Worm (Caenorhabditis elegans) whole organism, L4 larva: ENCODE measurements around the gene irg-5.
A peak's percentile ranks its signal among the peaks of the same experiment; 100 is the strongest.

Source experiments
- F49E8.2 ChIP-seq: sonication (generic microtip); optimal IDR thresholded peaks from 2 replicates; lab custom pipeline; 2016; ENCODE audit warnings: missing compliant biosample characterization, mild to moderate bottlenecking, missing genetic modification characterization, borderline replicate concordance
- T20F7.1 ChIP-seq: fragments of 200-800 bp; sonication (Bioruptor generic); optimal IDR thresholded peaks from 2 replicates; lab custom pipeline; 2018; ENCODE audit warnings: mild to moderate bottlenecking, missing genetic modification characterization, missing compliant biosample characterization
- T26A8.4 ChIP-seq: fragments of 200-800 bp; sonication (Bioruptor generic); IDR thresholded peaks from 2 replicates; pipeline ENCODE4 v1.3.6; 2022; ENCODE audit warnings: missing genetic modification characterization, missing compliant biosample characterization
- ZK546.5 ChIP-seq, 2 experiments: sonication (generic microtip); optimal IDR thresholded peaks; 2 replicates each; lab custom pipeline; 2017; ENCODE audit warnings: missing biosample characterization in 2 of 2, missing genetic modification characterization in 2 of 2
- aly-2 ChIP-seq: sonication (generic microtip); optimal IDR thresholded peaks from 2 replicates; lab custom pipeline; 2018; ENCODE audit warnings: missing biosample characterization, missing genetic modification characterization
- ceh-82 ChIP-seq: sonication (generic microtip); optimal IDR thresholded peaks from 2 replicates; lab custom pipeline; 2017; ENCODE audit warnings: missing biosample characterization, missing genetic modification characterization
- ces-1 ChIP-seq: fragments of 150-350 bp; sonication (generic microtip); optimal IDR thresholded peaks from 4 replicates; lab custom pipeline; 2014; ENCODE audit warnings: missing biosample characterization, missing genetic modification reagents, missing genetic modification characterization
- cey-2 ChIP-seq: sonication (generic microtip); optimal IDR thresholded peaks from 3 replicates; lab custom pipeline; 2017; ENCODE audit warnings: missing genetic modification characterization, mild to moderate bottlenecking, missing compliant biosample characterization, antibody characterized with exemption, borderline replicate concordance; ENCODE audit not compliant: insufficient read depth
- daf-16 ChIP-seq, 3 experiments: sonication (generic microtip); optimal IDR thresholded peaks; 2 replicates each; lab custom pipeline; 2016 to 2017; ENCODE audit warnings: missing genetic modification characterization in 3 of 3, missing genetic modification reagents in 3 of 3, mild to moderate bottlenecking in 2 of 3, missing compliant biosample characterization in 2 of 3, missing biosample characterization in 1 of 3, moderate library complexity in 1 of 3
- dmd-6 ChIP-seq: fragments of 200-800 bp; sonication (Bioruptor generic); IDR thresholded peaks from 2 replicates; pipeline ENCODE4 v1.3.6; 2022; ENCODE audit warnings: missing genetic modification reagents, missing genetic modification characterization, missing compliant biosample characterization
- dmd-9 ChIP-seq: fragments of 200-800 bp; sonication (Bioruptor generic); IDR thresholded peaks from 2 replicates; pipeline ENCODE4 v1.3.6; 2022; ENCODE audit warnings: missing genetic modification reagents, missing genetic modification characterization, missing compliant biosample characterization
- dpl-1 ChIP-seq: fragments of 150-350 bp; optimal IDR thresholded peaks from 2 replicates; lab custom pipeline; 2014; ENCODE audit warnings: missing biosample characterization, missing genetic modification reagents, missing genetic modification characterization
- dve-1 ChIP-seq: sonication (generic microtip); optimal IDR thresholded peaks from 2 replicates; lab custom pipeline; 2017; ENCODE audit warnings: antibody characterized with exemption, mild to moderate bottlenecking, missing genetic modification characterization, missing compliant biosample characterization; ENCODE audit not compliant: insufficient read depth
- fkh-10 ChIP-seq: fragments of 150-350 bp; optimal IDR thresholded peaks from 2 replicates; lab custom pipeline; 2014; ENCODE audit warnings: missing biosample characterization, missing genetic modification reagents, missing genetic modification characterization
- hlh-11 ChIP-seq: fragments of 200-800 bp; sonication (Bioruptor generic); optimal IDR thresholded peaks from 2 replicates; lab custom pipeline; 2018; ENCODE audit warnings: mild to moderate bottlenecking, missing genetic modification characterization, missing compliant biosample characterization
- hlh-30 ChIP-seq: sonication (generic microtip); optimal IDR thresholded peaks from 2 replicates; lab custom pipeline; 2017; ENCODE audit warnings: antibody characterized with exemption, mild to moderate bottlenecking, missing genetic modification characterization, missing compliant biosample characterization; ENCODE audit not compliant: insufficient read depth
- hmg-1.1 ChIP-seq: fragments of 200-800 bp; sonication (Bioruptor generic); IDR thresholded peaks from 2 replicates; pipeline ENCODE4 v1.3.6; 2022; ENCODE audit warnings: missing genetic modification reagents, missing genetic modification characterization, missing compliant biosample characterization
- lsy-2 ChIP-seq, 2 experiments: fragments of 150-350 bp in 1 of 2; sonication (generic microtip) in 1 of 2; optimal IDR thresholded peaks; 2 replicates each; lab custom pipeline; 2014 to 2017; ENCODE audit warnings: missing biosample characterization in 2 of 2, missing genetic modification characterization in 2 of 2
- mep-1 ChIP-seq: fragments of 150-350 bp; sonication (generic microtip); optimal IDR thresholded peaks from 3 replicates; lab custom pipeline; 2014; ENCODE audit warnings: missing biosample characterization, missing genetic modification characterization
- mes-2 ChIP-seq: sonication (generic microtip); optimal IDR thresholded peaks from 2 replicates; lab custom pipeline; 2016; ENCODE audit warnings: missing genotype, mild to moderate bottlenecking, missing genetic modification characterization, missing compliant biosample characterization; ENCODE audit not compliant: poor library complexity, severe bottlenecking
- nhr-28 ChIP-seq: fragments of 150-350 bp; optimal IDR thresholded peaks from 2 replicates; lab custom pipeline; 2014; ENCODE audit warnings: missing biosample characterization, missing genetic modification characterization
- nhr-6 ChIP-seq: fragments of 150-350 bp; optimal IDR thresholded peaks from 2 replicates; lab custom pipeline; 2014; ENCODE audit warnings: missing biosample characterization, missing genetic modification characterization
- nhr-77 ChIP-seq: fragments of 150-350 bp; optimal IDR thresholded peaks from 2 replicates; lab custom pipeline; 2014; ENCODE audit warnings: missing biosample characterization, missing genetic modification characterization
- php-3 ChIP-seq: fragments of 200-800 bp; sonication (Bioruptor generic); IDR thresholded peaks from 2 replicates; pipeline ENCODE4 v1.3.6; 2022; ENCODE audit warnings: missing genetic modification reagents, missing genetic modification characterization, missing compliant biosample characterization
- pqm-1 ChIP-seq: sonication (generic microtip); optimal IDR thresholded peaks from 2 replicates; lab custom pipeline; 2017; ENCODE audit warnings: missing biosample characterization, missing genetic modification characterization
- rbr-2 ChIP-seq: sonication (generic microtip); optimal IDR thresholded peaks from 2 replicates; lab custom pipeline; 2016; ENCODE audit warnings: missing genotype, missing genetic modification characterization, missing compliant biosample characterization
- saeg-2 ChIP-seq: fragments of 200-800 bp; sonication (Bioruptor generic); IDR thresholded peaks from 2 replicates; pipeline ENCODE4 v1.3.6; 2022; ENCODE audit warnings: missing genetic modification reagents, missing genetic modification characterization, missing compliant biosample characterization
- skn-1 ChIP-seq: fragments of 150-350 bp; optimal IDR thresholded peaks from 2 replicates; lab custom pipeline; 2014; ENCODE audit warnings: missing biosample characterization, missing genetic modification characterization
- spr-3 ChIP-seq: fragments of 200-800 bp; sonication (Bioruptor generic); optimal IDR thresholded peaks from 2 replicates; lab custom pipeline; 2018; ENCODE audit warnings: mild to moderate bottlenecking, missing genetic modification characterization, missing compliant biosample characterization
- zfp-3 ChIP-seq: fragments of 200-800 bp; sonication (Bioruptor generic); conservative IDR thresholded peaks from 2 replicates; pipeline ENCODE4 v1.3.6; 2022; ENCODE audit warnings: missing genetic modification reagents, missing genetic modification characterization, missing compliant biosample characterization
- zip-11 ChIP-seq: fragments of 200-800 bp; sonication (Bioruptor generic); IDR thresholded peaks from 2 replicates; pipeline ENCODE4 v1.3.6; 2022; ENCODE audit warnings: missing genetic modification characterization, missing compliant biosample characterization

The irg-5 gene

DNA sequence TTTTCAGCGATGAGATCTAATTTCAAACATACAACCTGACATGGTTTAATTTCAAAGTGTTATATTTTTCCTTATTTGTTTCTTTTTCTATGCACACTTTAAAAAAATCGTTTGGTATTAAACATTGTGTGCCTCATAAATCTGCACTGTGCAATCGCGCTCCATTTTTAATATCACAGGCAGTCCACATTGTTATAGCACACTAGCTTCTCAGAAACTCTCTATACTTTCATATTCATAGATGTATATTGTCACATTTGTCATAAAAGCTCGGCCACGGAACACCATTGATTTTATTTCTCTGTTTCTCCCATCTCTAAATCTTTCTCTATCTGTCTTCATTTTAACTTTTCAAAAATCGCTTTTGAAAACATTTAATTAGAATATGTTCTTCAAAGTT is 19.1 kb upstream of the irg-5 start:
- TF ChIP-seq hlh-30 (peak; percentile 35), fkh-10 (GFP tag; lab: Kevin White, UChicago) (peak; percentile 8), spr-3 (GFP tag; lab: Kevin White, UChicago) (no peak), mes-2 (tag; lab: Kevin White, UChicago) (peak; percentile 67), lsy-2 (tag; optimal IDR thresholded peaks at IDR 0.05; lab: Kevin White, UChicago) (peak in 1 of 2 experiments; percentile 69), T26A8.4 (no peak), rbr-2 (tag; lab: Kevin White, UChicago) (peak; percentile 46), ces-1 (GFP tag; lab: Kevin White, UChicago) (no peak), mep-1 (tag; lab: Kevin White, UChicago) (peak; percentile 18), dmd-6 (GFP tag; lab: Robert Waterston, UW) (0 out of 2 replicates have a peak, but pooled peaks have one; percentile 7), skn-1 (tag; lab: Kevin White, UChicago) (no peak), nhr-6 (peak; percentile 62), dve-1 (peak; percentile 64), dpl-1 (GFP tag; lab: Kevin White, UChicago) (peak; percentile 7), hmg-1.1 (GFP tag; lab: Robert Waterston, UW) (0 out of 2 replicates have a peak, but pooled peaks have one; percentile 27)

- TF ChIP-seq dve-1 (peak; percentile 35), T20F7.1 (no peak), hlh-11 (peak; percentile 34), aly-2 (no peak), nhr-28 (tag; lab: Kevin White, UChicago) (peak; percentile 44), mep-1 (tag; lab: Kevin White, UChicago) (peak; percentile 1), F49E8.2 (no peak), daf-16 (GFP tag; optimal IDR thresholded peaks at IDR 0.05; lab: Kevin White, UChicago) (peak in 1 of 2 experiments; percentile 2), daf-16 (tag; optimal IDR thresholded peaks at IDR 0.05; lab: Kevin White, UChicago) (peak; percentile 21), dmd-6 (GFP tag; lab: Robert Waterston, UW) (peak; percentile 45; the same call in 1 of the 2 replicates)
- TF ChIP-seq, all 104 proteins: peak for 6
These were observed 18.3 kb upstream of the irg-5 start, which contains the start of gene F20G2.2 for ce11 chrV:13756359-13757091. F20G2.2 (minus strand) TSS chrV:13756409.

DNA sequence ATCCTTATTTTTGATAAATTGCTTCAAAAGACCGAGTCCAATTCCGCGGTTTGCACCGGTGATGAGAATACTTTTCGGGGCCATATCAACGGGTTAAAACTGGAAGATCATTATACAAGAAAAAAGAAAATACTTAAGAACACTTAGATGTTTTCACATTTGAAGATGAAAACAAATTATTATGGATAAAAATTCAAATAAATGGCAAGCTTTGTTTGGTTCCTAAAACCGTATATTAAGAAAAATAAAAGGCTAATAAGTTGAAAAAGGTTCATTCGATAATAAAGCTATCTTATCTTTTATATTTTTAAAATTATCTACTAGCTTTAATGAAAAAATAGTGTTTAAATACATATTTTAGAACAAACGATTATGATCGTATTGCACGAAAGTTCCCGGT is 15.2 kb upstream of the irg-5 start, which contains the start of gene F20G2.1:
Gene F20G2.1 (minus strand): TSS at position 101 of the 400 bp plus-strand sequence.
- TF ChIP-seq cey-2 (no peak), zfp-3 (GFP tag; lab: Robert Waterston, UW) (no peak), ceh-82 (tag; lab: Kevin White, UChicago) (no peak), saeg-2 (GFP tag; lab: Robert Waterston, UW) (no peak), ces-1 (GFP tag; lab: Kevin White, UChicago) (no peak), zip-11 (GFP tag; lab: Robert Waterston, UW) (no peak)

ce11 chrV:13751811-13752210 is 13.5 kb upstream of the irg-5 start, which contains the start of gene cld-9:
cld-9 (minus strand) TSS chrV:13751891.
- TF ChIP-seq nhr-6 (no peak), pqm-1 (tag; lab: Kevin White, UChicago) (peak; percentile 51), dmd-6 (GFP tag; lab: Robert Waterston, UW) (peak; percentile 65), nhr-28 (tag; lab: Kevin White, UChicago) (peak; percentile 0), hlh-11 (peak; percentile 7), ZK546.5 (tag; optimal IDR thresholded peaks at IDR 0.05; lab: Kevin White, UChicago) (no peak), nhr-77 (peak; percentile 28), daf-16 (GFP tag; optimal IDR thresholded peaks at IDR 0.05; lab: Kevin White, UChicago) (no peak), daf-16 (tag; optimal IDR thresholded peaks at IDR 0.05; lab: Kevin White, UChicago) (peak; percentile 63), dmd-9 (no peak), php-3 (GFP tag; lab: Robert Waterston, UW) (0 out of 2 replicates have a peak, but pooled peaks have one; percentile 30)
